Fruit fly (Drosophila melanogaster): ENCODE results near the gene CG18294.
"Not testable (repeated sequence)": the region's sequence is repeated elsewhere in the genome, so short reads cannot be mapped to it uniquely, and the experiment has no call there.

CG18294 gene

DNA sequence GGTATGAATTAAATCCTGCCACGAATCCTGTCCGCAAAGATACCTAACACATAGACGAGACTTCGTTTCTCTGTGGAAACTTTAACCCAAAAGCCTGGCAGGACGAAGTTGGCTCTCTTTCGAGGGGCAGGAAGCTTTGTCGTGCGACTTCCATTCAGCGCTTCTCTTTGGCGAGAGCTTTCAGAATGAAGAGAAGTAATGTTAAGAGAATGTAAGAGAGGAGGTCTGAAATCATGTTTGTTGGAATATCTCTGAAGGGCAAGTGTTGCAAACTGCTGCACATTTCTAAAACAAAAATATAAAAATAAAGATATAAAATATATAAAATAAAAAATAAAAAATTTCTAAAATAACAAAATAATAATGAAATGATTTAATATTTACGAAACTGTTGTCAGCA lies 6.6 kb upstream of the CG18294 start:
- TF ChIP-seq so (GFP tag; IDR thresholded peaks at IDR 0.05) (no peak), CG6689 (GFP tag; IDR thresholded peaks at IDR 0.05) (no peak), Eip74EF (GFP tag; optimal IDR thresholded peaks at IDR 0.05) (no peak), Deaf1 (tag; optimal IDR thresholded peaks at IDR 0.05) (peak; percentile 48), Trl (optimal IDR thresholded peaks at IDR 0.05) (peak; percentile 50 to 54), Trl (GFP tag; optimal IDR thresholded peaks at IDR 0.05) (no peak), CG3163 (GFP tag; optimal IDR thresholded peaks at IDR 0.05) (peak; percentile 82)

- TF ChIP-seq ci (GFP tag; IDR thresholded peaks at IDR 0.05) (no peak), sqz (GFP tag; optimal IDR thresholded peaks at IDR 0.05) (peak; percentile 48), Hr78 (GFP tag; optimal IDR thresholded peaks at IDR 0.05) (peak in 1 of 2 experiments; percentile 1), chinmo (GFP tag; IDR thresholded peaks at IDR 0.05; ENCODE audit: partially characterized antibody) (peak; percentile 52; the same call in 1 of the 4 replicates)
Observed at dm6 chr3L:19481209-19481608, 5.8 kb upstream of the CG18294 start.

DNA sequence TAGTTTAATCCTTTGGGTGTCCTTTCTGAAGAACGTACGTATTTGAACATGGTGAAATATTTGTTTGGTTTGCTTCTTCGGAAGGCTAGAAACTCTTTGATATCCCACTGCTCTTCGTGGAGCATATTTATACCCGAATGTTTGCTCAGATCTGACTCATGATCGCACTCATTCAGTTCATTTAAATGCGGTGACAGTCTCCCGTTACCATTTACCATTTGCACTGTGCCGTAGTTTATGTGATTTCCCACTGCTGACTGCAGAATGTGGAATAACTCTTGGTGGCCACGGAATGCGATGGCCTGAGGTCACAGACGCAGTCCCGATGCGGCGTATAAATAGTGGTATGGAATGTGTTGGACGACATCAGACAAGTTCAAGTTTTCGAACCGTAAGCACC lies 3.2 kb downstream of the CG18294 start, which contains the start of the genes 825-Oak and CG12519:
825-Oak (minus strand) TSS at position 101 of the 400 bp plus-strand sequence.
CG12519 (plus strand) TSS at position 364 of the 400 bp plus-strand sequence.
- TF ChIP-seq wdn (GFP tag; IDR thresholded peaks at IDR 0.05); CG10543 (GFP tag; optimal IDR thresholded peaks at IDR 0.05); CG9797 (GFP tag; optimal IDR thresholded peaks at IDR 0.05): not testable (repeated sequence)

- TF ChIP-seq CG12219 (GFP tag; optimal IDR thresholded peaks at IDR 0.05); CG9215 (GFP tag; IDR thresholded peaks at IDR 0.05); vvl (GFP tag; IDR thresholded peaks at IDR 0.05): not testable (repeated sequence)
Observed at dm6 chr3L:19466979-19467378, 8.4 kb downstream of the CG18294 start, which contains the start of the genes CG14096 and CG32214. TSS of gene CG14096 (minus strand) at chr3L:19467079. TSS of gene CG32214 (plus strand) at chr3L:19467346.

- no peak for TF ChIP-seq bowl (GFP tag; IDR thresholded peaks at IDR 0.05)
- TF ChIP-seq schlank (tag; optimal IDR thresholded peaks at IDR 0.05) = no peak
- TF ChIP-seq crp (GFP tag; optimal IDR thresholded peaks at IDR 0.05) = no peak
- no peak for TF ChIP-seq fru (optimal IDR thresholded peaks at IDR 0.05)
- no peak for TF ChIP-seq ham (GFP tag; IDR thresholded peaks at IDR 0.05)
- no peak for TF ChIP-seq ssp (GFP tag; IDR thresholded peaks at IDR 0.05)
- TF ChIP-seq Nf-YA (GFP tag; IDR thresholded peaks at IDR 0.05) = no peak
- TF ChIP-seq CG11695 (GFP tag; IDR thresholded peaks at IDR 0.05) = no peak
- no peak for TF ChIP-seq lilli (GFP tag; optimal IDR thresholded peaks at IDR 0.05)
- no peak for TF ChIP-seq mld (GFP tag; IDR thresholded peaks at IDR 0.05; ENCODE audit: partially characterized antibody)
- no peak for TF ChIP-seq Asciz (GFP tag; optimal IDR thresholded peaks at IDR 0.05)
- TF ChIP-seq phol (tag; optimal IDR thresholded peaks at IDR 0.05) = no peak
- TF ChIP-seq Aef1 (GFP tag; IDR thresholded peaks at IDR 0.05) = no peak
- no peak for TF ChIP-seq cad (GFP tag; optimal IDR thresholded peaks at IDR 0.05)
Observed at dm6 chr3L:19464659-19465058, 10.7 kb downstream of the CG18294 start, which contains the start of gene CG14095. TSS of gene CG14095 (minus strand) at chr3L:19464759.

Data from whole organism, embryonic.